Fruit fly (Drosophila melanogaster) whole organism, embryonic: ENCODE results near the gene EndoGI.

ENCODE experiments used
- ATbp ChIP-seq: fragments of 200-800 bp; sonication (Bioruptor generic); optimal IDR thresholded peaks from 2 replicates; lab custom pipeline; 2017; ENCODE audit warnings: missing biosample characterization, mild to moderate bottlenecking, missing genetic modification characterization, missing genetic modification reagents
- Ada2b ChIP-seq: fragments of 200-800 bp; sonication (Bioruptor generic); IDR thresholded peaks from 2 replicates; pipeline ENCODE4 v1.3.6; 2022; ENCODE audit warnings: missing biosample characterization, missing genetic modification characterization
- Atf-2 ChIP-seq: fragments of 200-800 bp; sonication (Bioruptor generic); optimal IDR thresholded peaks from 2 replicates; lab custom pipeline; 2016; ENCODE audit warnings: missing biosample characterization, missing genetic modification characterization
- CG11560 ChIP-seq: fragments of 200-800 bp; sonication (Bioruptor generic); IDR thresholded peaks from 3 replicates; pipeline ENCODE4 v1.3.6; 2022; ENCODE audit warnings: missing biosample characterization, missing genetic modification characterization
- CG11695 ChIP-seq: fragments of 200-800 bp; sonication (Bioruptor generic); IDR thresholded peaks from 3 replicates; pipeline ENCODE4 v1.3.6; 2022; ENCODE audit warnings: missing biosample characterization, missing genetic modification characterization
- CG11696 ChIP-seq: fragments of 200-800 bp; sonication (Bioruptor generic); IDR thresholded peaks from 2 replicates; pipeline ENCODE4 v1.3.6; 2022; ENCODE audit warnings: missing biosample characterization, missing genetic modification characterization
- CG12219 ChIP-seq: fragments of 200-800 bp; sonication (Bioruptor generic); optimal IDR thresholded peaks from 3 replicates; lab custom pipeline; 2018; ENCODE audit warnings: missing biosample characterization, mild to moderate bottlenecking, missing genetic modification characterization
- CG12942 ChIP-seq: fragments of 200-800 bp; sonication (Bioruptor generic); optimal IDR thresholded peaks from 3 replicates; lab custom pipeline; 2016; ENCODE audit warnings: missing biosample characterization, missing genetic modification characterization
- CG14014 ChIP-seq: fragments of 200-800 bp; sonication (Bioruptor generic); IDR thresholded peaks from 2 replicates; pipeline ENCODE4 v1.3.6; 2022; ENCODE audit warnings: missing biosample characterization, missing genetic modification characterization
- CG15479 ChIP-seq: fragments of 200-800 bp; sonication (Bioruptor generic); optimal IDR thresholded peaks from 3 replicates; lab custom pipeline; 2019; ENCODE audit warnings: missing biosample characterization, mild to moderate bottlenecking, missing genetic modification characterization, moderate library complexity
- CG1647 ChIP-seq: fragments of 200-800 bp; sonication (Bioruptor generic); optimal IDR thresholded peaks from 3 replicates; lab custom pipeline; 2016; ENCODE audit warnings: missing biosample characterization, missing genetic modification characterization
- CG2678 ChIP-seq: fragments of 200-800 bp; sonication (Bioruptor generic); optimal IDR thresholded peaks from 3 replicates; lab custom pipeline; 2019; ENCODE audit warnings: missing biosample characterization, mild to moderate bottlenecking, missing genetic modification characterization, moderate library complexity
- CG2889 ChIP-seq: fragments of 200-800 bp; sonication (Bioruptor generic); IDR thresholded peaks from 3 replicates; pipeline ENCODE4 v1.3.6; 2022; ENCODE audit warnings: missing biosample characterization, missing genetic modification characterization
- CG43689 ChIP-seq: fragments of 200-800 bp; sonication (Bioruptor generic); IDR thresholded peaks from 2 replicates; pipeline ENCODE4 v1.3.6; 2022; ENCODE audit warnings: missing biosample characterization, missing genetic modification characterization
- CG5245 ChIP-seq: fragments of 200-800 bp; sonication (Bioruptor generic); optimal IDR thresholded peaks from 3 replicates; lab custom pipeline; 2016; ENCODE audit warnings: missing biosample characterization, missing genetic modification characterization
- CG6813 ChIP-seq: fragments of 200-800 bp; sonication (Bioruptor generic); optimal IDR thresholded peaks from 2 replicates; lab custom pipeline; 2017; ENCODE audit warnings: missing biosample characterization, missing genetic modification characterization, mild to moderate bottlenecking, moderate library complexity, missing genetic modification reagents
- CG7357 ChIP-seq: fragments of 200-800 bp; sonication (Bioruptor generic); IDR thresholded peaks from 3 replicates; pipeline ENCODE4 v1.3.6; 2022; ENCODE audit warnings: missing biosample characterization, missing genetic modification characterization
- CG7372 ChIP-seq: fragments of 200-800 bp; sonication (Bioruptor generic); IDR thresholded peaks from 2 replicates; pipeline ENCODE4 v1.3.6; 2022; ENCODE audit warnings: missing biosample characterization, missing genetic modification characterization
- CG8359 ChIP-seq: fragments of 200-800 bp; sonication (Bioruptor generic); optimal IDR thresholded peaks from 2 replicates; lab custom pipeline; 2017; ENCODE audit warnings: missing biosample characterization, mild to moderate bottlenecking, missing genetic modification characterization, borderline replicate concordance
- CG8478 ChIP-seq: fragments of >200 bp; optimal IDR thresholded peaks from 2 replicates; lab custom pipeline; 2018
- CG9876 ChIP-seq: fragments of 200-800 bp; sonication (Bioruptor generic); optimal IDR thresholded peaks from 2 replicates; lab custom pipeline; 2016; ENCODE audit warnings: missing biosample characterization, missing genetic modification characterization
- Dad ChIP-seq: fragments of 200-800 bp; sonication (Bioruptor generic); optimal IDR thresholded peaks from 3 replicates; lab custom pipeline; 2016; ENCODE audit warnings: missing biosample characterization, missing genetic modification characterization
- Dref ChIP-seq: fragments of 200-800 bp; sonication (Bioruptor generic); IDR thresholded peaks from 2 replicates; pipeline ENCODE4 v1.3.6; 2022; ENCODE audit warnings: missing biosample characterization, missing genetic modification characterization
- Fer2 ChIP-seq: fragments of 200-800 bp; sonication (Bioruptor generic); optimal IDR thresholded peaks from 2 replicates; lab custom pipeline; 2018; ENCODE audit warnings: missing biosample characterization, mild to moderate bottlenecking, missing genetic modification characterization, moderate library complexity
- Lim3 ChIP-seq: fragments of 200-800 bp; sonication (Bioruptor generic); IDR thresholded peaks from 2 replicates; pipeline ENCODE4 v1.3.6; 2022; ENCODE audit warnings: missing biosample characterization, missing genetic modification characterization
- Neu2 ChIP-seq: fragments of 200-800 bp; sonication (Bioruptor generic); optimal IDR thresholded peaks from 3 replicates; lab custom pipeline; 2016; ENCODE audit warnings: missing biosample characterization, missing genetic modification characterization, borderline replicate concordance
- Optix ChIP-seq: fragments of 200-800 bp; sonication (Bioruptor generic); IDR thresholded peaks from 3 replicates; pipeline ENCODE4 v1.3.6; 2022; ENCODE audit warnings: missing biosample characterization, missing genetic modification characterization
- Ravus ChIP-seq: fragments of 200-800 bp; sonication (Bioruptor generic); IDR thresholded peaks from 2 replicates; pipeline ENCODE4 v1.3.6; 2022; ENCODE audit warnings: missing biosample characterization, missing genetic modification characterization
- YL-1 ChIP-seq: fragments of 200-800 bp; sonication (Bioruptor generic); optimal IDR thresholded peaks from 3 replicates; lab custom pipeline; 2017; ENCODE audit warnings: missing biosample characterization, mild to moderate bottlenecking, missing genetic modification characterization
- al ChIP-seq: fragments of 200-800 bp; sonication (Bioruptor generic); IDR thresholded peaks from 2 replicates; pipeline ENCODE4 v1.3.6; 2022; ENCODE audit warnings: missing biosample characterization, missing genetic modification characterization
- ase ChIP-seq: fragments of 200-800 bp; sonication (Bioruptor generic); IDR thresholded peaks from 3 replicates; pipeline ENCODE4 v1.3.6; 2022; ENCODE audit warnings: missing biosample characterization, missing genetic modification characterization
- bbx ChIP-seq: fragments of 200-800 bp; sonication (Bioruptor generic); IDR thresholded peaks from 2 replicates; pipeline ENCODE4 v1.3.6; 2022; ENCODE audit warnings: missing biosample characterization, missing genetic modification characterization; ENCODE audit not compliant: partially characterized antibody
- cg ChIP-seq: fragments of 200-800 bp; sonication (Bioruptor generic); optimal IDR thresholded peaks from 3 replicates; lab custom pipeline; 2019; ENCODE audit warnings: missing biosample characterization, mild to moderate bottlenecking, missing genetic modification characterization, moderate library complexity
- corto ChIP-seq: fragments of 200-800 bp; sonication (Bioruptor generic); optimal IDR thresholded peaks from 2 replicates; lab custom pipeline; 2016; ENCODE audit warnings: missing biosample characterization, mild to moderate bottlenecking, missing genetic modification characterization, moderate library complexity
- dmrt11E ChIP-seq: fragments of 200-800 bp; sonication (Bioruptor generic); optimal IDR thresholded peaks from 3 replicates; lab custom pipeline; 2018; ENCODE audit warnings: missing biosample characterization, mild to moderate bottlenecking, missing genetic modification characterization, moderate library complexity
- ewg ChIP-seq: fragments of 200-800 bp; sonication (Bioruptor generic); optimal IDR thresholded peaks from 3 replicates; lab custom pipeline; 2017; ENCODE audit warnings: mild to moderate bottlenecking, missing biosample characterization, missing genetic modification reagents, missing genetic modification characterization
- fd3F ChIP-seq: fragments of 200-800 bp; sonication (Bioruptor generic); optimal IDR thresholded peaks from 2 replicates; lab custom pipeline; 2018; ENCODE audit warnings: missing biosample characterization, mild to moderate bottlenecking, missing genetic modification characterization, moderate library complexity
- fu2 ChIP-seq: fragments of 200-800 bp; sonication (Bioruptor generic); optimal IDR thresholded peaks from 2 replicates; lab custom pipeline; 2016; ENCODE audit warnings: missing biosample characterization, missing genetic modification characterization
- gce ChIP-seq: fragments of 200-800 bp; sonication (Bioruptor generic); IDR thresholded peaks from 3 replicates; pipeline ENCODE4 v1.3.6; 2022; ENCODE audit warnings: missing biosample characterization, missing genetic modification characterization
- gcm2 ChIP-seq: fragments of 200-800 bp; sonication (Bioruptor generic); optimal IDR thresholded peaks from 2 replicates; lab custom pipeline; 2016; ENCODE audit warnings: missing biosample characterization, missing genetic modification characterization
- hth ChIP-seq: fragments of >200 bp; optimal IDR thresholded peaks from 2 replicates; lab custom pipeline; 2017; ENCODE audit warnings: inconsistent platforms
- jumu ChIP-seq: fragments of 200-800 bp; sonication (Bioruptor generic); optimal IDR thresholded peaks from 3 replicates; lab custom pipeline; 2016; ENCODE audit warnings: missing biosample characterization, missing genetic modification characterization
- nmo ChIP-seq: fragments of 200-800 bp; sonication (Bioruptor generic); optimal IDR thresholded peaks from 2 replicates; lab custom pipeline; 2018; ENCODE audit warnings: missing biosample characterization, mild to moderate bottlenecking, missing genetic modification characterization, moderate library complexity
- phol ChIP-seq: fragments of 200-800 bp; sonication (Bioruptor generic); optimal IDR thresholded peaks from 3 replicates; lab custom pipeline; 2018; ENCODE audit warnings: missing biosample characterization, mild to moderate bottlenecking, missing genetic modification characterization, moderate library complexity
- sima ChIP-seq: fragments of 200-800 bp; sonication (Bioruptor generic); optimal IDR thresholded peaks from 2 replicates; lab custom pipeline; 2016; ENCODE audit warnings: missing biosample characterization, missing genetic modification characterization
- sna ChIP-seq: fragments of 200-800 bp; sonication (Bioruptor generic); IDR thresholded peaks from 2 replicates; pipeline ENCODE4 v1.3.6; 2022; ENCODE audit warnings: missing biosample characterization, missing genetic modification characterization; ENCODE audit not compliant: partially characterized antibody
- sqz ChIP-seq: fragments of 200-800 bp; sonication (Bioruptor generic); optimal IDR thresholded peaks from 3 replicates; lab custom pipeline; 2018; ENCODE audit warnings: missing biosample characterization, mild to moderate bottlenecking, missing genetic modification characterization
- stwl ChIP-seq: fragments of 200-800 bp; sonication (Bioruptor generic); optimal IDR thresholded peaks from 3 replicates; lab custom pipeline; 2018; ENCODE audit warnings: missing biosample characterization, mild to moderate bottlenecking, missing genetic modification characterization, moderate library complexity
- tna ChIP-seq: fragments of 200-800 bp; sonication (Bioruptor generic); IDR thresholded peaks from 2 replicates; pipeline ENCODE4 v1.3.6; 2022; ENCODE audit warnings: missing biosample characterization, missing genetic modification characterization; ENCODE audit not compliant: partially characterized antibody
- toy ChIP-seq: fragments of 200-800 bp; sonication (Bioruptor generic); IDR thresholded peaks from 2 replicates; pipeline ENCODE4 v1.3.6; 2022; ENCODE audit warnings: missing biosample characterization, missing genetic modification characterization
- ttk ChIP-seq: fragments of 200-800 bp; sonication (Bioruptor generic); IDR thresholded peaks from 2 replicates; pipeline ENCODE4 v2.1.2; 2022; ENCODE audit warnings: missing biosample characterization, missing genetic modification characterization

EndoGI gene

DNA sequence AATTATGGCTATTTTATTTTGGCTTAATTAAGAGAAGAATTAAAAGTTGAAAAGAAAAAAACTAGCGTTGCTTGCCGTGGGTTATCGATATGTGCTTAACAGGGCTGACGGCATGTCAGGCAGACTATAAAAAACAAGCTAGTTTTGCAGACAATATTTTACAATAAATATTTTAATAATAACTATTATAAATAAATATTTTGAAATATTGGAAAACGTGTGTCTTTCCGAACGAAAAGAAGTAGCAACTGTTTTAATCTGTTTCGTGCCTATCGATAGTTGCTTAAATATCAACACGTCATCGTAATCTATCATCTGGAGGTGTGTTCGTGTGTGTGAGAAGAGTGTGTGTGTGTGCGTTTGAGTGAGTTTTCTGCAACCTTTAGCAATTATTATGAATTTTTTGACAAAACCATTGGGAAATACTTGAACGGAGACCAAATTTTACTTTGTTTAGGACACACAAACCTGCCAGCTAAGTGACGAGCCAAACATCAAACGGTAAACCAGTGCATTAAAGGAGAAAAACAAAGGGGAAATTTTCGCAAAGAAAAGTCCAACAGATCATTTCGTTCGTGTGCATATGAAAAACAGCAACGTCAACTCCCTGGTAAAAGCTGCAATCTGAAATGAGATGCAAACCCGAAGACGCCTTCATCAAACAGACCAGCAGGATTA is 49.7 kb downstream of the EndoGI start, which contains the start of the genes CG5861 and Syx5 (continued):
- TF ChIP-seq CG2678 (tag; lab: Kevin White, UChicago) = peak; percentile 74
- no peak for TF ChIP-seq CG2889 (GFP tag; lab: Robert Waterston, UW)
- TF ChIP-seq stwl (tag; lab: Kevin White, UChicago) = peak; percentile 67
- TF ChIP-seq sna (GFP tag; lab: Robert Waterston, UW) = peak; percentile 95
- peak; percentile 75 for TF ChIP-seq Dref (GFP tag; lab: Robert Waterston, UW)
- no peak; the same call in none of the 2 replicates for TF ChIP-seq bbx (GFP tag; lab: Robert Waterston, UW)
- TF ChIP-seq CG11560 = no peak
- no peak for TF ChIP-seq corto (GFP tag; lab: Kevin White, UChicago)
- TF ChIP-seq ttk (GFP tag; lab: Robert Waterston, UW) = no peak
- no peak for TF ChIP-seq CG11696 (GFP tag; lab: Robert Waterston, UW)
- TF ChIP-seq Neu2 (GFP tag; lab: Kevin White, UChicago) = no peak
- TF ChIP-seq CG7357 (GFP tag; lab: Robert Waterston, UW) = 0 out of 3 replicates have a peak, but pooled peaks have one; percentile 16
- no peak for TF ChIP-seq CG6813 (GFP tag; lab: Kevin White, UChicago)
- TF ChIP-seq hth = no peak
- no peak for TF ChIP-seq Lim3
- TF ChIP-seq Atf-2 (GFP tag; lab: Kevin White, UChicago) = no peak
- TF ChIP-seq Ada2b (GFP tag; lab: Robert Waterston, UW) = peak; percentile 35; the same call in 1 of the 2 replicates
- TF ChIP-seq ATbp = no peak
- peak; percentile 60 for TF ChIP-seq al (GFP tag; lab: Robert Waterston, UW)
- TF ChIP-seq gce (GFP tag; lab: Robert Waterston, UW) = no peak
- TF ChIP-seq sima = no peak
- no peak for TF ChIP-seq ewg (GFP tag; lab: Kevin White, UChicago)
- no peak for TF ChIP-seq toy
- peak; percentile 21; the same call in 1 of the 3 replicates for TF ChIP-seq CG11695 (GFP tag; lab: Robert Waterston, UW)
- no peak for TF ChIP-seq gcm2
- peak; percentile 93 for TF ChIP-seq cg (GFP tag; lab: Kevin White, UChicago)
- TF ChIP-seq CG12942 = peak; percentile 28
- no peak for TF ChIP-seq CG12219 (GFP tag; lab: Kevin White, UChicago)
- TF ChIP-seq fd3F (GFP tag; lab: Kevin White, UChicago) = peak; percentile 20
- peak; percentile 42 for TF ChIP-seq Fer2 (tag; lab: Kevin White, UChicago)
- no peak for TF ChIP-seq CG8478
- peak; percentile 16; the same call in 1 of the 2 replicates for TF ChIP-seq CG14014
- TF ChIP-seq CG5245 (GFP tag; lab: Kevin White, UChicago) = no peak
- no peak for TF ChIP-seq Optix (GFP tag; lab: Robert Waterston, UW)
- no peak for TF ChIP-seq Ravus (GFP tag; lab: Robert Waterston, UW)
- peak; percentile 79 for TF ChIP-seq tna (GFP tag; lab: Robert Waterston, UW)
- peak; percentile 70 for TF ChIP-seq phol (tag; lab: Kevin White, UChicago)
- no peak for TF ChIP-seq CG1647 (GFP tag; lab: Kevin White, UChicago)
- TF ChIP-seq YL-1 = peak; percentile 95
- TF ChIP-seq CG7372 = 0 out of 2 replicates have a peak, but pooled peaks have one; percentile 30
- no peak for TF ChIP-seq CG8359 (GFP tag; lab: Kevin White, UChicago)
- peak; percentile 88 for TF ChIP-seq sqz (GFP tag; lab: Kevin White, UChicago)
- TF ChIP-seq nmo (GFP tag; lab: Kevin White, UChicago) = peak; percentile 72
- TF ChIP-seq ase (GFP tag; lab: Robert Waterston, UW) = no peak
- TF ChIP-seq jumu = no peak
- no peak for TF ChIP-seq CG9876 (GFP tag; lab: Kevin White, UChicago)
- no peak for TF ChIP-seq CG43689 (GFP tag; lab: Robert Waterston, UW)
- TF ChIP-seq Dad (GFP tag; lab: Kevin White, UChicago) = no peak
- TF ChIP-seq dmrt11E (tag; lab: Kevin White, UChicago) = peak; percentile 22
- TF ChIP-seq CG15479 = no peak
- no peak for TF ChIP-seq fu2 (GFP tag; lab: Kevin White, UChicago)
